Worm (Caenorhabditis elegans) whole organism, late embryonic: ENCODE results near the gene F59B10.2.

Experiments
- F13H6.1 ChIP-seq: sonication (generic microtip); optimal IDR thresholded peaks from 2 replicates; lab custom pipeline; 2016; ENCODE audit warnings: missing genetic modification characterization, missing compliant biosample characterization
- ceh-18 ChIP-seq: sonication (generic microtip); optimal IDR thresholded peaks from 2 replicates; lab custom pipeline; 2016; ENCODE audit warnings: missing genetic modification characterization, missing compliant biosample characterization
- ceh-19 ChIP-seq: fragments of 200-800 bp; sonication (Bioruptor generic); optimal IDR thresholded peaks from 2 replicates; lab custom pipeline; 2018; ENCODE audit warnings: mild to moderate bottlenecking, missing genetic modification characterization, missing compliant biosample characterization
- elt-2 ChIP-seq: sonication (generic microtip); optimal IDR thresholded peaks from 2 replicates; lab custom pipeline; 2016; ENCODE audit warnings: missing genetic modification reagents, missing genetic modification characterization, missing compliant biosample characterization
- fkh-10 ChIP-seq: fragments of 150-350 bp; optimal IDR thresholded peaks from 2 replicates; lab custom pipeline; 2014; ENCODE audit warnings: missing biosample characterization, missing genetic modification reagents, missing genetic modification characterization
- pag-3 ChIP-seq: sonication (generic microtip); optimal IDR thresholded peaks from 2 replicates; lab custom pipeline; 2016; ENCODE audit warnings: missing compliant biosample characterization, missing genetic modification characterization, borderline replicate concordance
- pha-4 ChIP-seq: fragments of 150-350 bp; optimal IDR thresholded peaks from 2 replicates; lab custom pipeline; 2018; ENCODE audit warnings: missing biosample characterization, missing genetic modification reagents, missing genetic modification characterization
- unc-42 ChIP-seq: sonication (generic microtip); optimal IDR thresholded peaks from 2 replicates; lab custom pipeline; 2016; ENCODE audit warnings: missing genotype, missing genetic modification characterization, missing compliant biosample characterization
- zip-5 ChIP-seq: sonication (generic microtip); optimal IDR thresholded peaks from 2 replicates; lab custom pipeline; 2016; ENCODE audit warnings: missing genetic modification characterization, missing compliant biosample characterization

DNA sequence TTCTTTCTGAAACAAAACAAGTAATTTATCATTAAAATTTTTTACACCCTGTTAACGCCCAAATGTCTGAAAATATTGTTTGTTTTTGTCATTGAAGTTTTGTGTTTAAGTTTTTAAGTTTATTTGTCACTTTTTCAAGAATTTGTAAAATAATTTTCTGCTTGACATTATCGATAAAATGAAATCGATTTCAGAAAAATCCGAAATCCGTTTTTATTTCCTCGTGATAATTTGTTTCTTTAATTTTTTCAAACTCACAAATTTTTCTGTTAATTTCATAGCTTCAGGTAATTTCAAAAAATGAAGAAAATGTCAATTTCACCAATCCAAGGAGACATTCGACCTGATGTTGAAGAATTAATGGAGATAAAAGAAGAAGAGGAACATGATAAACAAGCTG lies 13.7 kb downstream of the F59B10.2 start, which contains the start of gene ZK666.12:
- no peak for TF ChIP-seq fkh-10 (GFP tag; lab: Kevin White, UChicago)
- no peak for TF ChIP-seq pha-4 (tag; lab: Kevin White, UChicago)
- TF ChIP-seq F13H6.1 (tag; lab: Kevin White, UChicago): no peak
- no peak for TF ChIP-seq ceh-19 (GFP tag; lab: Kevin White, UChicago)
- TF ChIP-seq pag-3 (tag; lab: Kevin White, UChicago): no peak
- no peak for TF ChIP-seq unc-42 (tag; lab: Kevin White, UChicago)
- no peak for TF ChIP-seq zip-5 (tag; lab: Kevin White, UChicago)
- no peak for TF ChIP-seq ceh-18 (tag; lab: Kevin White, UChicago)
- no peak for TF ChIP-seq elt-2 (tag; lab: Kevin White, UChicago)
